Fruit fly (Drosophila melanogaster): ENCODE results near the gene sd.

dm6 chrX:15866799-15867412, 62.7 kb downstream of the sd start:
- TF ChIP-seq usp (GFP tag; optimal IDR thresholded peaks at IDR 0.05) (no peak), CG8478 (optimal IDR thresholded peaks at IDR 0.05) (no peak), psq (optimal IDR thresholded peaks at IDR 0.05) (no peak)

Measured in whole organism.